Worm (Caenorhabditis elegans): Measurements from ENCODE around the gene F31F4.1.

The F31F4.1 gene

ce11 chrV:638328-638727 lies 45.5 kb upstream of the F31F4.1 start, which contains the start of gene srj-37:
Gene srj-37 (plus strand): TSS chrV:638628.
- TF ChIP-seq nhr-12 (tag; optimal IDR thresholded peaks at IDR 0.05), result no peak
- TF ChIP-seq mab-5 (tag; optimal IDR thresholded peaks at IDR 0.05), result no peak
- no peak for TF ChIP-seq hlh-1 (tag; optimal IDR thresholded peaks at IDR 0.05)
- TF ChIP-seq ces-1 (GFP tag; optimal IDR thresholded peaks at IDR 0.05), result no peak
- TF ChIP-seq mep-1 (tag; optimal IDR thresholded peaks at IDR 0.05), result no peak
- TF ChIP-seq nhr-76 (tag; optimal IDR thresholded peaks at IDR 0.05), result no peak
- TF ChIP-seq snpc-4 (tag; optimal IDR thresholded peaks at IDR 0.05), result no peak
- no peak for TF ChIP-seq zip-8 (tag; optimal IDR thresholded peaks at IDR 0.05)
- TF ChIP-seq unc-120 (tag; optimal IDR thresholded peaks at IDR 0.05; ENCODE audit: poor library complexity, severe bottlenecking), result no peak
- TF ChIP-seq pha-4 (tag; optimal IDR thresholded peaks at IDR 0.05), result no peak
- no peak for TF ChIP-seq flh-1 (GFP tag; optimal IDR thresholded peaks at IDR 0.05)
- TF ChIP-seq unc-39 (tag; optimal IDR thresholded peaks at IDR 0.05), result no peak
- TF ChIP-seq drap-1 (GFP tag; optimal IDR thresholded peaks at IDR 0.05), result no peak
- no peak for TF ChIP-seq ceh-43 (GFP tag; optimal IDR thresholded peaks at IDR 0.05)
- TF ChIP-seq lin-13 (tag; optimal IDR thresholded peaks at IDR 0.05), result no peak
- TF ChIP-seq ceh-39 (tag; optimal IDR thresholded peaks at IDR 0.05), result no peak
- TF ChIP-seq ztf-11 (tag; optimal IDR thresholded peaks at IDR 0.05), result no peak
- no peak for TF ChIP-seq elt-3 (tag; optimal IDR thresholded peaks at IDR 0.05)
- TF ChIP-seq lsy-2 (tag; optimal IDR thresholded peaks at IDR 0.05), result no peak

- TF ChIP-seq bed-3 (GFP tag; optimal IDR thresholded peaks at IDR 0.05), result no peak
- TF ChIP-seq unc-120 (tag; optimal IDR thresholded peaks at IDR 0.05; ENCODE audit: poor library complexity, severe bottlenecking), result peak; percentile 22
- TF ChIP-seq ces-1 (GFP tag; optimal IDR thresholded peaks at IDR 0.05), result peak; percentile 41
These were observed 41.1 kb upstream of the F31F4.1 start, which contains the start of gene nhr-190 for ce11 chrV:642750-643149. Gene nhr-190 (minus strand): TSS chrV:642924.

- no peak for TF ChIP-seq mls-2 (tag; optimal IDR thresholded peaks at IDR 0.05)
- TF ChIP-seq lin-13 (tag; optimal IDR thresholded peaks at IDR 0.05), result no peak
- TF ChIP-seq nhr-12 (tag; optimal IDR thresholded peaks at IDR 0.05), result no peak
- no peak for TF ChIP-seq ceh-83 (GFP tag; optimal IDR thresholded peaks at IDR 0.05)
These were observed 37.7 kb upstream of the F31F4.1 start, which contains the start of gene F48G7.12 for ce11 chrV:646129-646528. Gene F48G7.12 (minus strand): TSS chrV:646229.

ce11 chrV:646888-647287 lies 37.0 kb upstream of the F31F4.1 start, which contains the start of gene ugt-42:
Gene ugt-42 (plus strand): TSS chrV:647188.
- no peak for TF ChIP-seq sptf-1 (tag; optimal IDR thresholded peaks at IDR 0.05)
- TF ChIP-seq elt-3 (tag; optimal IDR thresholded peaks at IDR 0.05), result no peak
- no peak for TF ChIP-seq sem-2 (GFP tag; optimal IDR thresholded peaks at IDR 0.05)
- no peak for TF ChIP-seq flh-1 (GFP tag; optimal IDR thresholded peaks at IDR 0.05)
- TF ChIP-seq lin-32 (GFP tag; optimal IDR thresholded peaks at IDR 0.05), result no peak
- no peak for TF ChIP-seq ham-2 (GFP tag; optimal IDR thresholded peaks at IDR 0.05)

ce11 chrV:652940-653339 lies 30.9 kb upstream of the F31F4.1 start, which contains the start of gene srj-5:
Gene srj-5 (minus strand): TSS chrV:653040.
- TF ChIP-seq mls-2 (tag; optimal IDR thresholded peaks at IDR 0.05), result no peak
- TF ChIP-seq nhr-28 (tag; optimal IDR thresholded peaks at IDR 0.05), result no peak
- TF ChIP-seq M03D4.4 (tag; optimal IDR thresholded peaks at IDR 0.05), result no peak
- TF ChIP-seq ces-1 (GFP tag; optimal IDR thresholded peaks at IDR 0.05), result no peak
- no peak for TF ChIP-seq blmp-1 (tag; optimal IDR thresholded peaks at IDR 0.05)
- TF ChIP-seq nhr-2 (tag; optimal IDR thresholded peaks at IDR 0.05), result no peak
- TF ChIP-seq unc-120 (tag; optimal IDR thresholded peaks at IDR 0.05; ENCODE audit: poor library complexity, severe bottlenecking), result no peak

ce11 chrV:654402-654801 lies 29.5 kb upstream of the F31F4.1 start, which contains the start of gene srj-6:
Gene srj-6 (minus strand): TSS chrV:654502.
- TF ChIP-seq unc-39 (tag; optimal IDR thresholded peaks at IDR 0.05) (no peak), unc-120 (tag; optimal IDR thresholded peaks at IDR 0.05; ENCODE audit: poor library complexity, severe bottlenecking) (no peak), mep-1 (tag; optimal IDR thresholded peaks at IDR 0.05) (no peak), unc-62 (GFP tag; optimal IDR thresholded peaks at IDR 0.05) (no peak), mls-2 (tag; optimal IDR thresholded peaks at IDR 0.05) (no peak), tbx-8 (GFP tag; optimal IDR thresholded peaks at IDR 0.05) (no peak), elt-3 (tag; optimal IDR thresholded peaks at IDR 0.05) (no peak), ceh-39 (tag; optimal IDR thresholded peaks at IDR 0.05) (no peak), sem-2 (GFP tag; optimal IDR thresholded peaks at IDR 0.05) (no peak), snpc-4 (tag; optimal IDR thresholded peaks at IDR 0.05) (no peak)

Measured in whole organism, mixed stage, embryonic.